Fruit fly (Drosophila melanogaster) whole organism, pupa: ENCODE measurements around the gene wrm2.

Source experiments
- CG12605 ChIP-seq: fragments of 200-800 bp; sonication (Bioruptor generic); IDR thresholded peaks from 2 replicates; pipeline ENCODE4 v1.3.6; 2022; ENCODE audit warnings: missing biosample characterization, missing genetic modification characterization
- CG13204 ChIP-seq: fragments of 200-800 bp; sonication (Bioruptor generic); optimal IDR thresholded peaks from 2 replicates; lab custom pipeline; 2018; ENCODE audit warnings: missing biosample characterization, mild to moderate bottlenecking, missing genetic modification characterization, moderate library complexity
- CG14655 ChIP-seq: fragments of 200-800 bp; sonication (Bioruptor generic); optimal IDR thresholded peaks from 3 replicates; lab custom pipeline; 2017; ENCODE audit warnings: mild to moderate bottlenecking, missing biosample characterization, missing genetic modification reagents, missing genetic modification characterization
- CG15710 ChIP-seq: fragments of 200-800 bp; sonication (Bioruptor generic); optimal IDR thresholded peaks from 2 replicates; lab custom pipeline; 2018; ENCODE audit warnings: missing biosample characterization, mild to moderate bottlenecking, missing genetic modification characterization, moderate library complexity
- CG4496 ChIP-seq: fragments of 200-800 bp; sonication (Bioruptor generic); IDR thresholded peaks from 3 replicates; pipeline ENCODE4 v1.3.6; 2022; ENCODE audit warnings: missing biosample characterization, missing genetic modification characterization
- CG8301 ChIP-seq: fragments of 200-800 bp; sonication (Bioruptor generic); optimal IDR thresholded peaks from 2 replicates; lab custom pipeline; 2018; ENCODE audit warnings: missing biosample characterization, mild to moderate bottlenecking, missing genetic modification characterization
- EcR ChIP-seq: fragments of 200-800 bp; sonication (Bioruptor generic); optimal IDR thresholded peaks from 3 replicates; lab custom pipeline; 2019; ENCODE audit warnings: missing biosample characterization, missing genetic modification characterization, mild to moderate bottlenecking, moderate library complexity, missing genetic modification reagents
- Pif1A ChIP-seq: fragments of 200-800 bp; sonication (Bioruptor generic); optimal IDR thresholded peaks from 3 replicates; lab custom pipeline; 2016; ENCODE audit warnings: missing biosample characterization, missing genetic modification characterization
- Pif1B ChIP-seq: fragments of 200-800 bp; sonication (Bioruptor generic); optimal IDR thresholded peaks from 3 replicates; lab custom pipeline; 2016; ENCODE audit warnings: missing biosample characterization, missing genetic modification characterization
- Snoo ChIP-seq: fragments of 200-800 bp; sonication (Bioruptor generic); optimal IDR thresholded peaks from 3 replicates; lab custom pipeline; 2017; ENCODE audit warnings: missing biosample characterization, mild to moderate bottlenecking, missing genetic modification characterization, inconsistent platforms
- fd96Ca ChIP-seq: fragments of 200-800 bp; sonication (Bioruptor generic); IDR thresholded peaks from 3 replicates; pipeline ENCODE4 v1.3.6; 2022; ENCODE audit warnings: missing biosample characterization, missing genetic modification characterization
- rn ChIP-seq: fragments of 200-800 bp; sonication (Bioruptor generic); IDR thresholded peaks from 2 replicates; pipeline ENCODE4 v1.3.6; 2022; ENCODE audit warnings: missing biosample characterization, missing genetic modification characterization

DNA sequence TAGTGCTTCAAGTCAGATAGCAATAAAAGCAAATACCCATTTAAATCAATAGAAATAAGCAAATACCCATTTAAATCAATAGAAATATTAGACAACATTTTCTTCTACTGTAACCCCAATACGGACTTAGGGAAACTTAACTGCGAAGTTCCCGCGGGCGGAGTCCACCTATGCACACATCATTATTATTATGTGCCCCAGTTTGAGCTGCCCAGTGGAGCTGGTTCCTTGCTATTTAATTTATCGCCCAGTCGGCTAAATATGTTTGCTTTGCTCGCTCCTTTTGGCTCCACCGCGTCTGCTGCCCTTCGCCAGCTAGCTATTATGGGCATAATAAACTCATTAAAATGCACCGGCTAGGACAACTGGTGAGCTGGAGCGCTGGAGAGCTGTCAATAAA is 34.4 kb downstream of the wrm2 start:
- TF ChIP-seq CG12605 (GFP tag; lab: Robert Waterston, UW): no peak
- no peak for TF ChIP-seq rn (GFP tag; lab: Robert Waterston, UW)
- no peak for TF ChIP-seq EcR (GFP tag; lab: Kevin White, UChicago)
- TF ChIP-seq CG14655 (GFP tag; lab: Kevin White, UChicago): no peak
- TF ChIP-seq CG13204 (GFP tag; lab: Kevin White, UChicago): no peak
- TF ChIP-seq Pif1A: no peak
- TF ChIP-seq CG8301 (tag; lab: Kevin White, UChicago): no peak
- no peak for TF ChIP-seq fd96Ca (GFP tag; lab: Robert Waterston, UW)
- no peak for TF ChIP-seq Snoo
- no peak for TF ChIP-seq CG15710
- no peak for TF ChIP-seq Pif1B (GFP tag; lab: Kevin White, UChicago)
- no peak for TF ChIP-seq CG4496
